Fruit fly (Drosophila melanogaster) whole organism, pupa: ENCODE data around the gene CG17672.

Experiments
- CG14655 ChIP-seq: fragments of 200-800 bp; sonication (Bioruptor generic); optimal IDR thresholded peaks from 3 replicates; lab custom pipeline; 2017; ENCODE audit warnings: mild to moderate bottlenecking, missing biosample characterization, missing genetic modification reagents, missing genetic modification characterization
- CG15710 ChIP-seq: fragments of 200-800 bp; sonication (Bioruptor generic); optimal IDR thresholded peaks from 2 replicates; lab custom pipeline; 2018; ENCODE audit warnings: missing biosample characterization, mild to moderate bottlenecking, missing genetic modification characterization, moderate library complexity
- CG17806 ChIP-seq: fragments of 200-800 bp; sonication (Bioruptor generic); optimal IDR thresholded peaks from 2 replicates; lab custom pipeline; 2018; ENCODE audit warnings: missing biosample characterization, mild to moderate bottlenecking, missing genetic modification characterization, moderate library complexity
- CG32121 ChIP-seq: fragments of 200-800 bp; sonication (Bioruptor generic); IDR thresholded peaks from 2 replicates; pipeline ENCODE4 v1.3.6; 2022; ENCODE audit warnings: missing biosample characterization, missing genetic modification characterization
- CG8301 ChIP-seq: fragments of 200-800 bp; sonication (Bioruptor generic); optimal IDR thresholded peaks from 2 replicates; lab custom pipeline; 2018; ENCODE audit warnings: missing biosample characterization, mild to moderate bottlenecking, missing genetic modification characterization
- D1 ChIP-seq: fragments of 200-800 bp; sonication (Bioruptor generic); optimal IDR thresholded peaks from 2 replicates; lab custom pipeline; 2018; ENCODE audit warnings: missing biosample characterization, mild to moderate bottlenecking, missing genetic modification characterization, moderate library complexity
- EcR ChIP-seq: fragments of 200-800 bp; sonication (Bioruptor generic); optimal IDR thresholded peaks from 3 replicates; lab custom pipeline; 2019; ENCODE audit warnings: missing biosample characterization, missing genetic modification characterization, mild to moderate bottlenecking, moderate library complexity, missing genetic modification reagents
- Ets98B ChIP-seq: fragments of 200-800 bp; sonication (Bioruptor generic); IDR thresholded peaks from 2 replicates; pipeline ENCODE4 v1.3.6; 2022; ENCODE audit warnings: missing biosample characterization, missing genetic modification characterization
- Pif1A ChIP-seq: fragments of 200-800 bp; sonication (Bioruptor generic); optimal IDR thresholded peaks from 3 replicates; lab custom pipeline; 2016; ENCODE audit warnings: missing biosample characterization, missing genetic modification characterization
- fd96Ca ChIP-seq: fragments of 200-800 bp; sonication (Bioruptor generic); IDR thresholded peaks from 3 replicates; pipeline ENCODE4 v1.3.6; 2022; ENCODE audit warnings: missing biosample characterization, missing genetic modification characterization

DNA sequence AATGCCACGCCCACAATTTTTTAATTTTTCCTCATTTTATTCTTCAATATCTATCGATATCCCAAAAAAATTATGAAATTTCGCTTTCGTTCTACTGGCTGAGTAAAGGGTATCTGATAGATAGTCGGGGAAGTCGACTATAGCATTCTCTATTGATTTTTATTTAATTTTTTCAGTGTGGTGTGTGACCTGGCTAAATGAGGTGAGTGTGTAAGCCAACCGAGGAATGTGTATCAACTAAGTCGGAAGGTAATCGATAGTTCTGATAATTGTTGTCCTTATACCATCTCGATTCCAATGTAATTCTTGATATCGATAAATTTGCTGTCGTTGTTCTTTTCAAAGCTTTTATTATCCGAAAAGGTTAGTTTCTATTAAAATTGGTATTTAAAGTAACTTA is 22.3 kb upstream of the CG17672 start, which contains the start of gene CG11263:
- TF ChIP-seq CG14655 (GFP tag; lab: Kevin White, UChicago), result no peak
- no peak for TF ChIP-seq Pif1A
- TF ChIP-seq CG15710, result no peak
- TF ChIP-seq EcR (GFP tag; lab: Kevin White, UChicago), result no peak
- no peak for TF ChIP-seq CG8301
- no peak for TF ChIP-seq CG32121 (GFP tag; lab: Robert Waterston, UW)
- TF ChIP-seq D1, result peak; percentile 51
- peak; percentile 57 for TF ChIP-seq Ets98B (GFP tag; lab: Robert Waterston, UW)
- no peak for TF ChIP-seq fd96Ca (GFP tag; lab: Robert Waterston, UW)
- no peak for TF ChIP-seq CG17806 (tag; lab: Kevin White, UChicago)
